Fruit fly (Drosophila melanogaster) whole organism, embryonic: ENCODE measurements around the gene JIL-1.
A peak's percentile ranks its signal among the peaks of the same experiment; 100 is the strongest.

Experiments used
- Abd-B ChIP-seq: fragments of 200-800 bp; sonication (Bioruptor generic); optimal IDR thresholded peaks from 2 replicates; lab custom pipeline; 2018; ENCODE audit warnings: missing biosample characterization, mild to moderate bottlenecking, missing genetic modification characterization, moderate library complexity
- Atf6 ChIP-seq: fragments of 200-800 bp; sonication (Bioruptor generic); IDR thresholded peaks from 2 replicates; pipeline ENCODE4 v1.3.6; 2022; ENCODE audit warnings: missing biosample characterization, missing genetic modification characterization
- Awh ChIP-seq: fragments of 200-800 bp; sonication (Bioruptor generic); IDR thresholded peaks from 2 replicates; pipeline ENCODE4, ENCODE4 v1.3.6; 2022; ENCODE audit warnings: missing biosample characterization, missing genetic modification characterization
- B-H2 ChIP-seq: fragments of 200-800 bp; sonication (Bioruptor generic); optimal IDR thresholded peaks from 2 replicates; lab custom pipeline; 2018; ENCODE audit warnings: missing biosample characterization, mild to moderate bottlenecking, missing genetic modification characterization
- CG10565 ChIP-seq: fragments of 200-800 bp; sonication (Bioruptor generic); optimal IDR thresholded peaks from 3 replicates; lab custom pipeline; 2016; ENCODE audit warnings: missing biosample characterization, mild to moderate bottlenecking, missing genetic modification characterization
- CG10654 ChIP-seq: fragments of 200-800 bp; sonication (Bioruptor generic); optimal IDR thresholded peaks from 2 replicates; lab custom pipeline; 2016; ENCODE audit warnings: missing biosample characterization, missing genetic modification characterization
- CG12299 ChIP-seq: fragments of 200-800 bp; sonication (Bioruptor generic); optimal IDR thresholded peaks from 2 replicates; lab custom pipeline; 2018; ENCODE audit warnings: missing biosample characterization, mild to moderate bottlenecking, missing genetic modification characterization
- CG1233 ChIP-seq: fragments of 200-800 bp; sonication (Bioruptor generic); optimal IDR thresholded peaks from 4 replicates; lab custom pipeline; 2018; ENCODE audit warnings: missing biosample characterization, mild to moderate bottlenecking, missing genetic modification characterization
- CG13296 ChIP-seq: fragments of 200-800 bp; sonication (Bioruptor generic); optimal IDR thresholded peaks from 3 replicates; lab custom pipeline; 2018; ENCODE audit warnings: missing biosample characterization, mild to moderate bottlenecking, missing genetic modification characterization
- CG15514 ChIP-seq: fragments of 200-800 bp; sonication (Bioruptor generic); optimal IDR thresholded peaks from 3 replicates; lab custom pipeline; 2017; ENCODE audit warnings: missing biosample characterization, missing genetic modification characterization, mild to moderate bottlenecking, moderate library complexity, missing genetic modification reagents
- CG17829 ChIP-seq: fragments of 200-800 bp; optimal IDR thresholded peaks from 2 replicates; lab custom pipeline; 2019; ENCODE audit warnings: missing biosample characterization, mild to moderate bottlenecking, missing genetic modification characterization, moderate library complexity
- CG18262 ChIP-seq: fragments of 200-800 bp; optimal IDR thresholded peaks from 3 replicates; lab custom pipeline; 2019; ENCODE audit warnings: missing biosample characterization, mild to moderate bottlenecking, missing genetic modification characterization, moderate library complexity
- CG2199 ChIP-seq: fragments of 200-800 bp; sonication (Bioruptor generic); IDR thresholded peaks from 3 replicates; pipeline ENCODE4 v1.3.6; 2022; ENCODE audit warnings: missing biosample characterization, missing genetic modification characterization
- CG2202 ChIP-seq: fragments of 200-800 bp; sonication (Bioruptor generic); optimal IDR thresholded peaks from 2 replicates; lab custom pipeline; 2018; ENCODE audit warnings: missing biosample characterization, mild to moderate bottlenecking, missing genetic modification characterization
- CG2712 ChIP-seq: fragments of 200-800 bp; optimal IDR thresholded peaks from 3 replicates; lab custom pipeline; 2019; ENCODE audit warnings: missing biosample characterization, mild to moderate bottlenecking, missing genetic modification characterization, moderate library complexity
- CG30403 ChIP-seq: fragments of 200-800 bp; sonication (Bioruptor generic); optimal IDR thresholded peaks from 3 replicates; lab custom pipeline; 2016; ENCODE audit warnings: missing biosample characterization, missing genetic modification characterization
- CG31388 ChIP-seq: fragments of 200-800 bp; sonication (Bioruptor generic); optimal IDR thresholded peaks from 2 replicates; lab custom pipeline; 2016; ENCODE audit warnings: missing biosample characterization, missing genetic modification characterization
- CG4707 ChIP-seq: fragments of 200-800 bp; sonication (Bioruptor generic); optimal IDR thresholded peaks from 2 replicates; lab custom pipeline; 2018; ENCODE audit warnings: missing biosample characterization, mild to moderate bottlenecking, missing genetic modification characterization, moderate library complexity
- CG4730 ChIP-seq: fragments of 200-800 bp; sonication (Bioruptor generic); IDR thresholded peaks from 2 replicates; pipeline ENCODE4 v1.3.6; 2022; ENCODE audit warnings: missing biosample characterization, missing genetic modification characterization
- CG6765 ChIP-seq: fragments of 200-800 bp; sonication (Bioruptor generic); optimal IDR thresholded peaks from 3 replicates; lab custom pipeline; 2017; ENCODE audit warnings: missing biosample characterization, mild to moderate bottlenecking, missing genetic modification characterization
- CoRest ChIP-seq: fragments of 200-800 bp; sonication (Bioruptor generic); optimal IDR thresholded peaks from 3 replicates; lab custom pipeline; 2018; ENCODE audit warnings: missing biosample characterization, mild to moderate bottlenecking, missing genetic modification characterization, moderate library complexity
- Dp ChIP-seq: fragments of 200-800 bp; sonication (Bioruptor generic); optimal IDR thresholded peaks from 2 replicates; lab custom pipeline; 2018; ENCODE audit warnings: missing biosample characterization, mild to moderate bottlenecking, missing genetic modification characterization, moderate library complexity
- Drgx ChIP-seq: fragments of 200-800 bp; sonication (Bioruptor generic); IDR thresholded peaks from 2 replicates; pipeline ENCODE4 v1.3.6; 2022; ENCODE audit warnings: missing biosample characterization, missing genetic modification characterization
- E2f1 ChIP-seq: fragments of 200-800 bp; sonication (Bioruptor generic); IDR thresholded peaks from 2 replicates; pipeline ENCODE4 v1.3.6; 2022; ENCODE audit warnings: missing biosample characterization, missing genetic modification characterization
- Hsf ChIP-seq: fragments of 200-800 bp; sonication (Bioruptor generic); optimal IDR thresholded peaks from 3 replicates; lab custom pipeline; 2016; ENCODE audit warnings: missing biosample characterization, missing genetic modification characterization
- MESR4 ChIP-seq: fragments of 200-800 bp; sonication (Bioruptor generic); optimal IDR thresholded peaks from 2 replicates; lab custom pipeline; 2018; ENCODE audit warnings: missing biosample characterization, mild to moderate bottlenecking, missing genetic modification characterization, moderate library complexity
- NC2β ChIP-seq: fragments of 200-800 bp; sonication (Bioruptor generic); optimal IDR thresholded peaks from 2 replicates; lab custom pipeline; 2016; ENCODE audit warnings: missing biosample characterization, missing genetic modification characterization
- Oaz ChIP-seq: fragments of 200-800 bp; sonication (Bioruptor generic); IDR thresholded peaks from 2 replicates; pipeline ENCODE4 v1.3.6; 2022; ENCODE audit warnings: missing biosample characterization, missing genetic modification characterization
- Oli ChIP-seq: fragments of 200-800 bp; sonication (Bioruptor generic); optimal IDR thresholded peaks from 2 replicates; lab custom pipeline; 2018; ENCODE audit warnings: missing biosample characterization, mild to moderate bottlenecking, missing genetic modification characterization, moderate library complexity
- Six4 ChIP-seq: fragments of 200-800 bp; sonication (Bioruptor generic); optimal IDR thresholded peaks from 2 replicates; lab custom pipeline; 2016; ENCODE audit warnings: missing biosample characterization, missing genetic modification characterization
- Usf ChIP-seq: fragments of 200-800 bp; sonication (Bioruptor generic); optimal IDR thresholded peaks from 2 replicates; lab custom pipeline; 2017; ENCODE audit warnings: missing genotype, missing biosample characterization, missing genetic modification characterization
- Xrp1 ChIP-seq: fragments of 200-800 bp; sonication (Bioruptor generic); IDR thresholded peaks from 2 replicates; pipeline ENCODE4 v1.3.6; 2022; ENCODE audit warnings: missing biosample characterization, missing genetic modification characterization
- amos ChIP-seq: fragments of 200-800 bp; sonication (Bioruptor generic); IDR thresholded peaks from 2 replicates; pipeline ENCODE4 v1.3.6; 2022; ENCODE audit warnings: missing biosample characterization, missing genetic modification characterization; ENCODE audit not compliant: partially characterized antibody
- bsh ChIP-seq, 2 experiments: fragments of 200-800 bp; sonication (Bioruptor generic); optimal IDR thresholded peaks; 2 replicates each; lab custom pipeline; 2017 to 2018; ENCODE audit warnings: mild to moderate bottlenecking in 2 of 2, missing biosample characterization in 2 of 2, missing genetic modification characterization in 2 of 2, moderate library complexity in 1 of 2
- ci ChIP-seq: fragments of 200-800 bp; sonication (Bioruptor generic); IDR thresholded peaks from 3 replicates; pipeline ENCODE4 v1.3.6; 2022; ENCODE audit warnings: missing biosample characterization, missing genetic modification characterization
- corto ChIP-seq: fragments of 200-800 bp; sonication (Bioruptor generic); optimal IDR thresholded peaks from 2 replicates; lab custom pipeline; 2016; ENCODE audit warnings: missing biosample characterization, mild to moderate bottlenecking, missing genetic modification characterization, moderate library complexity
- da ChIP-seq: fragments of 200-800 bp; sonication (Bioruptor generic); optimal IDR thresholded peaks from 2 replicates; lab custom pipeline; 2016; ENCODE audit warnings: missing biosample characterization, missing genetic modification characterization
- exex ChIP-seq: fragments of 200-800 bp; sonication (Bioruptor generic); optimal IDR thresholded peaks from 4 replicates; lab custom pipeline; 2018; ENCODE audit warnings: missing biosample characterization, mild to moderate bottlenecking, missing genetic modification characterization, moderate library complexity
- gcm ChIP-seq: fragments of 200-800 bp; sonication (Bioruptor generic); optimal IDR thresholded peaks from 2 replicates; lab custom pipeline; 2019; ENCODE audit warnings: missing biosample characterization, mild to moderate bottlenecking, missing genetic modification characterization, moderate library complexity
- gsb ChIP-seq: fragments of 200-800 bp; sonication (Bioruptor generic); IDR thresholded peaks from 2 replicates; pipeline ENCODE4 v1.3.6; 2022; ENCODE audit warnings: missing biosample characterization, missing genetic modification characterization
- h ChIP-seq: fragments of >200 bp; optimal IDR thresholded peaks from 2 replicates; lab custom pipeline; 2017
- jigr1 ChIP-seq: fragments of 200-800 bp; sonication (Bioruptor generic); IDR thresholded peaks from 3 replicates; pipeline ENCODE4 v1.3.6; 2022; ENCODE audit warnings: missing biosample characterization, missing genetic modification characterization
- jumu ChIP-seq: fragments of 200-800 bp; sonication (Bioruptor generic); optimal IDR thresholded peaks from 3 replicates; lab custom pipeline; 2016; ENCODE audit warnings: missing biosample characterization, missing genetic modification characterization
- luna ChIP-seq: fragments of 200-800 bp; sonication (Bioruptor generic); optimal IDR thresholded peaks from 2 replicates; lab custom pipeline; 2016; ENCODE audit warnings: missing biosample characterization, missing genetic modification characterization
- mam ChIP-seq: fragments of 200-800 bp; sonication (Bioruptor generic); optimal IDR thresholded peaks from 3 replicates; lab custom pipeline; 2016; ENCODE audit warnings: missing biosample characterization, missing genetic modification characterization
- nom ChIP-seq: fragments of 200-800 bp; sonication (Bioruptor generic); optimal IDR thresholded peaks from 2 replicates; lab custom pipeline; 2017; ENCODE audit warnings: missing biosample characterization, missing genetic modification characterization, mild to moderate bottlenecking, moderate library complexity, missing genetic modification reagents
- psq ChIP-seq: fragments of 200-800 bp; sonication (Bioruptor generic); optimal IDR thresholded peaks from 2 replicates; lab custom pipeline; 2017; ENCODE audit warnings: missing biosample characterization, missing genetic modification characterization
- tll ChIP-seq, 2 experiments: fragments of 200-800 bp in 1 of 2; fragments of >200 bp in 1 of 2; sonication (Bioruptor generic) in 1 of 2; optimal IDR thresholded peaks; 2 replicates each; lab custom pipeline; 2017 to 2019; ENCODE audit warnings: missing biosample characterization in 2 of 2, missing genetic modification characterization in 2 of 2, mild to moderate bottlenecking in 1 of 2, moderate library complexity in 1 of 2
- tna ChIP-seq: fragments of 200-800 bp; sonication (Bioruptor generic); IDR thresholded peaks from 2 replicates; pipeline ENCODE4 v1.3.6; 2022; ENCODE audit warnings: missing biosample characterization, missing genetic modification characterization; ENCODE audit not compliant: partially characterized antibody
- toy ChIP-seq: fragments of 200-800 bp; sonication (Bioruptor generic); IDR thresholded peaks from 2 replicates; pipeline ENCODE4 v1.3.6; 2022; ENCODE audit warnings: missing biosample characterization, missing genetic modification characterization
- zf30C ChIP-seq: fragments of 200-800 bp; sonication (Bioruptor generic); optimal IDR thresholded peaks from 3 replicates; lab custom pipeline; 2018; ENCODE audit warnings: missing biosample characterization, mild to moderate bottlenecking, missing genetic modification characterization

The JIL-1 gene

DNA sequence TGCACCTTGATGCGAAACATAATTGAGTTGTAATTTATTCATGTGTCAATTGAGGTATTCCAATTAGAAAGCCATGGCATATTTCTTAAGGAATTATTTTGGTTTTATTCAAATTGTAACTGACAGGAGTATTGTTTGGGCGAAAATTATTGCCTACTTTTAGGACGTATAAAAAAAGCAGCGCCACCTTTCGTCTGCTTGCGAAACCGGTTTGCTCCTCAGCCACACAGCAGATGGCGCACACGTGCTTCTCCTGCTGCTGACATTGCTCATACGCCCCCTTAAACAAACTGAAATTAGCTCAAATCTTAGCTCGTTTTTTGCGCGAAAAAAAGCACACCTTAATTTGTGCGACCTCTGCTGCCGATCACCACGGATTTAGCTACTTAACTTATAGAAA, 45.1 kb downstream of the JIL-1 start (continued):
- TF ChIP-seq mam (GFP tag; lab: Kevin White, UChicago) = peak; percentile 64
- peak; percentile 17 for TF ChIP-seq Dp
- peak; percentile 69 for TF ChIP-seq CoRest (tag; lab: Kevin White, UChicago)
- peak; percentile 20; the same call in 1 of the 2 replicates for TF ChIP-seq amos
- peak; percentile 42 for TF ChIP-seq CG6765
- TF ChIP-seq CG15514 (GFP tag; lab: Kevin White, UChicago) = peak; percentile 48
- TF ChIP-seq CG13296 (GFP tag; lab: Kevin White, UChicago) = peak; percentile 4
- no peak for TF ChIP-seq zf30C (GFP tag; lab: Kevin White, UChicago)
- TF ChIP-seq nom (GFP tag; lab: Kevin White, UChicago) = no peak
- TF ChIP-seq E2f1 (GFP tag; lab: Robert Waterston, UW) = peak; percentile 63
- TF ChIP-seq CG4730 (GFP tag; lab: Robert Waterston, UW) = peak; percentile 52; the same call in 1 of the 2 replicates
- peak; percentile 54 for TF ChIP-seq Six4 (GFP tag; lab: Kevin White, UChicago)
- peak; percentile 85 for TF ChIP-seq NC2β (GFP tag; lab: Kevin White, UChicago)
- TF ChIP-seq psq (GFP tag; lab: Kevin White, UChicago) = peak; percentile 6
- peak; percentile 35 for TF ChIP-seq CG31388 (GFP tag; lab: Kevin White, UChicago)
- TF ChIP-seq luna = no peak
- TF ChIP-seq CG2202 = peak; percentile 55
- TF ChIP-seq toy (GFP tag; lab: Robert Waterston, UW) = no peak
- peak; percentile 61; the same call in 1 of the 2 replicates for TF ChIP-seq Awh (GFP tag; lab: Robert Waterston, UW)
- TF ChIP-seq jumu (GFP tag; lab: Kevin White, UChicago) = peak; percentile 63
- TF ChIP-seq tna (GFP tag; lab: Robert Waterston, UW) = no peak
- peak; percentile 68 for TF ChIP-seq gsb (GFP tag; lab: Robert Waterston, UW)
- peak; percentile 65 for TF ChIP-seq da (GFP tag; lab: Kevin White, UChicago)
- TF ChIP-seq CG10654 (GFP tag; lab: Kevin White, UChicago) = peak; percentile 45
- peak; percentile 83 for TF ChIP-seq Hsf (GFP tag; lab: Kevin White, UChicago)
- TF ChIP-seq CG2712 (tag; lab: Kevin White, UChicago) = peak; percentile 73
- peak; percentile 93 for TF ChIP-seq ci
- no peak for TF ChIP-seq CG10565 (GFP tag; lab: Kevin White, UChicago)
- no peak for TF ChIP-seq gcm (GFP tag; lab: Kevin White, UChicago)
- TF ChIP-seq CG4707 (GFP tag; lab: Kevin White, UChicago) = peak; percentile 54
- no peak for TF ChIP-seq exex (tag; lab: Kevin White, UChicago)
- TF ChIP-seq h (lab: Kevin White, UChicago) = no peak
- peak; percentile 82 for TF ChIP-seq CG17829
- TF ChIP-seq Abd-B = no peak
- TF ChIP-seq MESR4 (GFP tag; lab: Kevin White, UChicago) = no peak
- TF ChIP-seq Atf6 = peak; percentile 67
- peak; percentile 94 for TF ChIP-seq CG2199 (GFP tag; lab: Robert Waterston, UW)
- peak; percentile 25 for TF ChIP-seq Usf (GFP tag; lab: Kevin White, UChicago)
- peak; percentile 63 for TF ChIP-seq CG18262 (tag; lab: Kevin White, UChicago)
- TF ChIP-seq Oaz (GFP tag; lab: Robert Waterston, UW) = peak; percentile 70
- TF ChIP-seq CG1233 (GFP tag; lab: Kevin White, UChicago) = peak; percentile 68
- peak; percentile 54 for TF ChIP-seq Oli (tag; lab: Kevin White, UChicago)
- peak; percentile 73 for TF ChIP-seq Xrp1
- TF ChIP-seq Drgx = peak; percentile 40; the same call in 1 of the 2 replicates
- TF ChIP-seq CG12299 = no peak
- TF ChIP-seq tll (GFP tag; optimal IDR thresholded peaks at IDR 0.05; lab: Kevin White, UChicago) = no peak
- TF ChIP-seq bsh (GFP tag; optimal IDR thresholded peaks at IDR 0.05; lab: Kevin White, UChicago) = peak in 1 of 2 experiments; percentile 72
- peak; percentile 71 for TF ChIP-seq B-H2 (GFP tag; lab: Kevin White, UChicago)
- no peak for TF ChIP-seq corto (GFP tag; lab: Kevin White, UChicago)
- no peak for TF ChIP-seq jigr1
- TF ChIP-seq CG30403 (GFP tag; lab: Kevin White, UChicago) = peak; percentile 82
